Worm (Caenorhabditis elegans): ENCODE results near the gene srz-20.

The srz-20 gene

ce11 chrIV:3915296-3915695 lies at the start of gene srz-20:
Gene srz-20, plus strand, starts transcription at chrIV:3915596.
- TF ChIP-seq drap-1 (GFP tag; optimal IDR thresholded peaks at IDR 0.05) (no peak), nhr-28 (tag; optimal IDR thresholded peaks at IDR 0.05) (no peak), lin-13 (tag; optimal IDR thresholded peaks at IDR 0.05) (no peak), nhr-76 (tag; optimal IDR thresholded peaks at IDR 0.05) (no peak), mep-1 (tag; optimal IDR thresholded peaks at IDR 0.05) (no peak), mab-5 (tag; optimal IDR thresholded peaks at IDR 0.05) (no peak), sptf-1 (tag; optimal IDR thresholded peaks at IDR 0.05) (no peak), pha-4 (tag; optimal IDR thresholded peaks at IDR 0.05) (no peak), ceh-39 (tag; optimal IDR thresholded peaks at IDR 0.05) (no peak), ceh-83 (GFP tag; optimal IDR thresholded peaks at IDR 0.05) (no peak), tbx-8 (GFP tag; optimal IDR thresholded peaks at IDR 0.05) (no peak), flh-1 (GFP tag; optimal IDR thresholded peaks at IDR 0.05) (no peak), zip-8 (tag; optimal IDR thresholded peaks at IDR 0.05) (no peak)

- TF ChIP-seq flh-1 (GFP tag; optimal IDR thresholded peaks at IDR 0.05) (no peak), nhr-12 (tag; optimal IDR thresholded peaks at IDR 0.05) (no peak), unc-120 (tag; optimal IDR thresholded peaks at IDR 0.05; ENCODE audit: poor library complexity, severe bottlenecking) (no peak), pha-4 (tag; optimal IDR thresholded peaks at IDR 0.05) (no peak)
Measured at ce11 chrIV:3866018-3866417, 49.4 kb upstream of the srz-20 start.

DNA sequence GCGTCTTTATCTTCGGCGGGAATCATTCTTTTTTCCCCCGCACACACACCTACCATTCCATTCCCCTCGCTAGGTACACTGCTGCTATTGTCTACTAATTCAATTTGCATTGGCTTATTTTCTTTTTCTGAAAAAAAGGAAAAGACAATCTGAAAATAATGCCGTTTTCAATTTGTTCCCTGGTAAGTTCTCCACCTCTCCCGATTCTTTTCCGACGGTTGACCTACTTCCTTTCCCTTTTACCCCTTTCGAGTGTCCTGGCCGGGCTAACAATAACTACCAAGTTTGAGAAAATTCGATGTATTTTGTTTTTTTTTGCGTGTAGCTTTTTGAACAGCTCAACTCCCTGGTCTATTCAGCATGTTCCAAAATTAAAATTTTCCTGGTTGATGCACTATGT lies 48.1 kb upstream of the srz-20 start, which contains the start of gene F37C4.4:
Gene F37C4.4, plus strand, starts transcription at position 58 of the 400 bp plus-strand sequence.
- TF ChIP-seq mep-1 (tag; optimal IDR thresholded peaks at IDR 0.05) = no peak
- TF ChIP-seq cnd-1 (tag; optimal IDR thresholded peaks at IDR 0.05) = no peak
- TF ChIP-seq nhr-28 (tag; optimal IDR thresholded peaks at IDR 0.05) = no peak
- TF ChIP-seq ztf-11 (tag; optimal IDR thresholded peaks at IDR 0.05) = no peak
- no peak for TF ChIP-seq snpc-4 (tag; optimal IDR thresholded peaks at IDR 0.05)
- no peak for TF ChIP-seq sem-2 (GFP tag; optimal IDR thresholded peaks at IDR 0.05)
- TF ChIP-seq zip-8 (tag; optimal IDR thresholded peaks at IDR 0.05) = no peak
- peak; percentile 40 for TF ChIP-seq elt-1 (tag; optimal IDR thresholded peaks at IDR 0.05; ENCODE audit: borderline replicate concordance, insufficient read depth)
- TF ChIP-seq ham-2 (GFP tag; optimal IDR thresholded peaks at IDR 0.05) = peak; percentile 36

DNA sequence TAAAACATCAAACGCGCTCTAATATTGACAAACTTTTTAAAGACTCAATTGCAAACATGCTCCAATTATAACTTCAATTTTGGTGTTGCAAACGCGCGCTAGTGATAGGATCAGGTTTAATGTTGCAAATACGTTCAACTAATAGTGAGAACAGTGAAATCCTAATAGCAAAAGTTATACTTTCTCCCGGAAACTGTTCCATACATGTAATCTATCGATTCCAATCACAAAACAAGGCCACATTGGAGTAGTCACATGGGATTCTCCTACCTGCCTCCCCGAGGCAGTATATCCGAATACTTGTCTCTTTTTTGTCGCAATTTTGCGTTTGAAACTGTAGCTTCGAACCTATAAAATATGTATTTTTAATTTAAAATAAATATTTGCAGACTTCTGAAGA lies 45.5 kb upstream of the srz-20 start:
- TF ChIP-seq lin-32 (GFP tag; optimal IDR thresholded peaks at IDR 0.05) = no peak

ce11 chrIV:3873195-3873594 lies 42.2 kb upstream of the srz-20 start:
- TF ChIP-seq tbx-8 (GFP tag; optimal IDR thresholded peaks at IDR 0.05) = no peak
- no peak for TF ChIP-seq elt-3 (tag; optimal IDR thresholded peaks at IDR 0.05)
- TF ChIP-seq lin-32 (GFP tag; optimal IDR thresholded peaks at IDR 0.05) = no peak
- TF ChIP-seq lin-13 (tag; optimal IDR thresholded peaks at IDR 0.05) = no peak

DNA sequence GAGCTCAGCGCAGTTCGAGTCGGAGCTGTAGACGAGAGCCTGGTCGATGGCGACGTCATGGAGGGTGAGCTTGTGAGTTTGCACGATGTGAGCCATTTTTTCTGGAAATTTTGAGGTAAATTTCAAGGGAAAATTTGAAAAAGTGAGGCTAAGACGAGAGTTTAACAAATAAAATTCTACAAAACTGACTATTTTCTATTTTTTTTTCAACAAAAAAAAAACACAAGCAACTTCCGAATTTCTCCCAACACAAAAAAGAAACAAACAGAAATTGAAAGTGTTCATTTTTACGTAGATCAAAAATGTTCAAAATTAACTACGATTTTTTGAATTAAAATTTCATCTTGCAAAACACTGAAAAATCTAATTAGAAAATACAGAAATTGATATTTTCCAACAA lies 41.7 kb upstream of the srz-20 start, which contains the start of gene F37C4.5:
Gene F37C4.5, minus strand, starts transcription at position 101 of the 400 bp plus-strand sequence.
- TF ChIP-seq elt-1 (tag; optimal IDR thresholded peaks at IDR 0.05; ENCODE audit: borderline replicate concordance, insufficient read depth) (no peak), ztf-11 (tag; optimal IDR thresholded peaks at IDR 0.05) (no peak), mep-1 (tag; optimal IDR thresholded peaks at IDR 0.05) (no peak), sem-2 (GFP tag; optimal IDR thresholded peaks at IDR 0.05) (no peak), snpc-4 (tag; optimal IDR thresholded peaks at IDR 0.05) (no peak), ceh-39 (tag; optimal IDR thresholded peaks at IDR 0.05) (no peak)

DNA sequence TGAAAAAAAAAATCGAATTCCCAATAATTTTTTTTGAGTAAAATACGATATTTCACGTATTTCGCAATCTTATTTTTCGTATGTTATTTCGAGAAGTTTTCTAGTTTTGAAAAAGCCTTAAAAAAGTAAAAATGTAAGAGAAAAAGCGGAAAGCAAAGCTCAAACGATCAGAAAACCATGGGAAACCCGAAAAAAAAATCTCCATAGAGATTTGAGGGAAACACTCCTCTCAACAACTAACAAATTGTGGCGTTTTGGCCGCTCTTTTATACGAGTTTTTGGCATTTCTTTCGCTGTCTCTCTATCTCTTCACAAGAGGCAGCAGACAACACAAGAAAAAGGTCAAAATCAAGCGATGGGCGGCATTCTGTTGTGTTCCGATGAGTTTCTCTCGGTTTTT lies 41.0 kb upstream of the srz-20 start:
- peak; percentile 34 for TF ChIP-seq ceh-83 (GFP tag; optimal IDR thresholded peaks at IDR 0.05)
- TF ChIP-seq sptf-1 (tag; optimal IDR thresholded peaks at IDR 0.05) = peak; percentile 18
- no peak for TF ChIP-seq nhr-237 (tag; optimal IDR thresholded peaks at IDR 0.05)

ce11 chrIV:3875260-3875659 lies 40.1 kb upstream of the srz-20 start:
- TF ChIP-seq bed-3 (GFP tag; optimal IDR thresholded peaks at IDR 0.05) = no peak
- no peak for TF ChIP-seq unc-120 (tag; optimal IDR thresholded peaks at IDR 0.05; ENCODE audit: poor library complexity, severe bottlenecking)
- no peak for TF ChIP-seq ceh-43 (GFP tag; optimal IDR thresholded peaks at IDR 0.05)
- TF ChIP-seq sptf-1 (tag; optimal IDR thresholded peaks at IDR 0.05) = no peak

All from whole organism, mixed stage, embryonic.